Fruit fly (Drosophila melanogaster) whole organism, prepupa: ENCODE results near the gene Sfp24Bc.

Experiments used
- Blimp-1 ChIP-seq: fragments of 200-800 bp; sonication (Bioruptor generic); optimal IDR thresholded peaks from 3 replicates; lab custom pipeline; 2017; ENCODE audit warnings: missing biosample characterization, missing genetic modification characterization, mild to moderate bottlenecking, moderate library complexity, missing genetic modification reagents
- CG10669 ChIP-seq: fragments of 200-800 bp; sonication (Bioruptor generic); optimal IDR thresholded peaks from 3 replicates; lab custom pipeline; 2018; ENCODE audit warnings: missing biosample characterization, mild to moderate bottlenecking, missing genetic modification characterization, moderate library complexity
- CG11902 ChIP-seq: fragments of 200-800 bp; sonication (Bioruptor generic); optimal IDR thresholded peaks from 3 replicates; lab custom pipeline; 2016; ENCODE audit warnings: missing biosample characterization, missing genetic modification characterization
- CG15336 ChIP-seq: fragments of 200-800 bp; sonication (Bioruptor generic); IDR thresholded peaks from 2 replicates; pipeline ENCODE4 v1.3.6; 2022; ENCODE audit warnings: missing biosample characterization, missing genetic modification characterization
- CG16779 ChIP-seq: fragments of 200-800 bp; sonication (Bioruptor generic); optimal IDR thresholded peaks from 3 replicates; lab custom pipeline; 2017; ENCODE audit warnings: missing biosample characterization, mild to moderate bottlenecking, missing genetic modification characterization
- CG3032 ChIP-seq: fragments of 200-800 bp; optimal IDR thresholded peaks from 2 replicates; lab custom pipeline; 2019; ENCODE audit warnings: missing biosample characterization, mild to moderate bottlenecking, missing genetic modification characterization, moderate library complexity
- CG31627 ChIP-seq: fragments of 200-800 bp; sonication (Bioruptor generic); optimal IDR thresholded peaks from 3 replicates; lab custom pipeline; 2016; ENCODE audit warnings: missing biosample characterization, missing genetic modification characterization
- CG32006 ChIP-seq: fragments of 200-800 bp; sonication (Bioruptor generic); optimal IDR thresholded peaks from 3 replicates; lab custom pipeline; 2017; ENCODE audit warnings: missing biosample characterization, mild to moderate bottlenecking, missing genetic modification characterization
- CG34406 ChIP-seq: fragments of 200-800 bp; sonication (Bioruptor generic); optimal IDR thresholded peaks from 3 replicates; lab custom pipeline; 2016; ENCODE audit warnings: missing biosample characterization, missing genetic modification characterization
- CG3919 ChIP-seq: fragments of 200-800 bp; sonication (Bioruptor generic); optimal IDR thresholded peaks from 3 replicates; lab custom pipeline; 2016; ENCODE audit warnings: missing biosample characterization, missing genetic modification characterization
- CG4318 ChIP-seq: fragments of 200-800 bp; sonication (Bioruptor generic); optimal IDR thresholded peaks from 3 replicates; lab custom pipeline; 2017; ENCODE audit warnings: missing biosample characterization, mild to moderate bottlenecking, missing genetic modification characterization
- CG6163 ChIP-seq: fragments of 200-800 bp; sonication (Bioruptor generic); IDR thresholded peaks from 3 replicates; pipeline ENCODE4 v1.3.6; 2022; ENCODE audit warnings: missing biosample characterization, missing genetic modification characterization
- CG6276 ChIP-seq: fragments of 200-800 bp; sonication (Bioruptor generic); optimal IDR thresholded peaks from 2 replicates; lab custom pipeline; 2017; ENCODE audit warnings: missing biosample characterization, mild to moderate bottlenecking, missing genetic modification characterization
- CG6808 ChIP-seq: fragments of 200-800 bp; sonication (Bioruptor generic); optimal IDR thresholded peaks from 3 replicates; lab custom pipeline; 2017; ENCODE audit warnings: missing biosample characterization, missing genetic modification characterization, mild to moderate bottlenecking, moderate library complexity, missing genetic modification reagents
- CG6854 ChIP-seq: fragments of 200-800 bp; sonication (Bioruptor generic); optimal IDR thresholded peaks from 2 replicates; lab custom pipeline; 2017; ENCODE audit warnings: missing biosample characterization, mild to moderate bottlenecking, missing genetic modification characterization
- CG7368 ChIP-seq: fragments of 200-800 bp; sonication (Bioruptor generic); optimal IDR thresholded peaks from 3 replicates; lab custom pipeline; 2016; ENCODE audit warnings: missing biosample characterization, missing genetic modification characterization
- CG8319 ChIP-seq: fragments of 200-800 bp; sonication (Bioruptor generic); optimal IDR thresholded peaks from 3 replicates; lab custom pipeline; 2016; ENCODE audit warnings: missing biosample characterization, missing genetic modification characterization
- CG9139 ChIP-seq: fragments of 200-800 bp; sonication (Bioruptor generic); optimal IDR thresholded peaks from 3 replicates; lab custom pipeline; 2017; ENCODE audit warnings: missing biosample characterization, mild to moderate bottlenecking, missing genetic modification characterization
- Eip75B ChIP-seq: fragments of 200-800 bp; sonication (Bioruptor generic); optimal IDR thresholded peaks from 3 replicates; lab custom pipeline; 2016; ENCODE audit warnings: missing biosample characterization, missing genetic modification characterization
- Eip78C ChIP-seq: fragments of 200-800 bp; sonication (Bioruptor generic); peaks from one replicate; lab custom pipeline; 2016; ENCODE audit warnings: missing biosample characterization, missing genetic modification characterization
- Eip93F ChIP-seq: fragments of 200-800 bp; sonication (Bioruptor generic); optimal IDR thresholded peaks from 2 replicates; lab custom pipeline; 2016; ENCODE audit warnings: missing biosample characterization, mild to moderate bottlenecking, missing genetic modification characterization
- Ets21C ChIP-seq: fragments of 200-800 bp; sonication (Bioruptor generic); optimal IDR thresholded peaks from 3 replicates; lab custom pipeline; 2016; ENCODE audit warnings: missing biosample characterization, missing genetic modification characterization
- Ets96B ChIP-seq: fragments of 200-800 bp; optimal IDR thresholded peaks from 2 replicates; lab custom pipeline; 2019; ENCODE audit warnings: missing biosample characterization, mild to moderate bottlenecking, missing genetic modification characterization, moderate library complexity
- Gug ChIP-seq: fragments of 200-800 bp; sonication (Bioruptor generic); IDR thresholded peaks from 2 replicates; pipeline ENCODE4 v1.3.6; 2022; ENCODE audit warnings: missing biosample characterization, missing genetic modification characterization
- Lpt ChIP-seq: fragments of 200-800 bp; sonication (Bioruptor generic); optimal IDR thresholded peaks from 3 replicates; lab custom pipeline; 2016; ENCODE audit warnings: missing biosample characterization, missing genetic modification characterization
- Smox ChIP-seq: fragments of 200-800 bp; sonication (Bioruptor generic); optimal IDR thresholded peaks from 3 replicates; lab custom pipeline; 2016; ENCODE audit warnings: missing biosample characterization, missing genetic modification characterization
- Sox102F ChIP-seq: fragments of 200-800 bp; sonication (Bioruptor generic); optimal IDR thresholded peaks from 2 replicates; lab custom pipeline; 2016; ENCODE audit warnings: missing biosample characterization, mild to moderate bottlenecking, missing genetic modification characterization
- Sox14 ChIP-seq: fragments of 200-800 bp; sonication (Bioruptor generic); optimal IDR thresholded peaks from 3 replicates; lab custom pipeline; 2016; ENCODE audit warnings: missing biosample characterization, missing genetic modification characterization
- Sox15 ChIP-seq: fragments of 200-800 bp; sonication (Bioruptor generic); optimal IDR thresholded peaks from 3 replicates; lab custom pipeline; 2016; ENCODE audit warnings: missing biosample characterization, missing genetic modification characterization
- acj6 ChIP-seq: fragments of 200-800 bp; sonication (Bioruptor generic); optimal IDR thresholded peaks from 3 replicates; lab custom pipeline; 2016; ENCODE audit warnings: missing biosample characterization, missing genetic modification characterization
- dac ChIP-seq: fragments of 200-800 bp; sonication (Bioruptor generic); optimal IDR thresholded peaks from 2 replicates; lab custom pipeline; 2017; ENCODE audit warnings: missing biosample characterization, mild to moderate bottlenecking, missing genetic modification characterization
- dsx ChIP-seq: fragments of 200-800 bp; optimal IDR thresholded peaks from 3 replicates; lab custom pipeline; 2019; ENCODE audit warnings: missing biosample characterization, mild to moderate bottlenecking, missing genetic modification characterization, moderate library complexity; ENCODE audit not compliant: poor library complexity, severe bottlenecking
- eg ChIP-seq: fragments of 200-800 bp; sonication (Bioruptor generic); IDR thresholded peaks from 3 replicates; pipeline ENCODE4 v1.3.6; 2022; ENCODE audit warnings: missing biosample characterization, missing genetic modification characterization
- esn ChIP-seq: fragments of 200-800 bp; sonication (Bioruptor generic); optimal IDR thresholded peaks from 2 replicates; lab custom pipeline; 2016; ENCODE audit warnings: missing biosample characterization, mild to moderate bottlenecking, missing genetic modification characterization, moderate library complexity
- fd59A ChIP-seq: fragments of 200-800 bp; sonication (Bioruptor generic); optimal IDR thresholded peaks from 2 replicates; lab custom pipeline; 2017; ENCODE audit warnings: missing biosample characterization, mild to moderate bottlenecking, missing genetic modification characterization, missing genetic modification reagents
- fd85E ChIP-seq: fragments of 200-800 bp; sonication (Bioruptor generic); optimal IDR thresholded peaks from 3 replicates; lab custom pipeline; 2016; ENCODE audit warnings: missing biosample characterization, missing genetic modification characterization
- fkh ChIP-seq: fragments of 200-800 bp; sonication (Bioruptor generic); optimal IDR thresholded peaks from 3 replicates; lab custom pipeline; 2017; ENCODE audit warnings: missing biosample characterization, mild to moderate bottlenecking, missing genetic modification characterization, moderate library complexity
- lz ChIP-seq: fragments of 200-800 bp; sonication (Bioruptor generic); optimal IDR thresholded peaks from 3 replicates; lab custom pipeline; 2016; ENCODE audit warnings: missing biosample characterization, missing genetic modification characterization
- net ChIP-seq: fragments of 200-800 bp; sonication (Bioruptor generic); optimal IDR thresholded peaks from 3 replicates; lab custom pipeline; 2016; ENCODE audit warnings: missing biosample characterization, missing genetic modification characterization
- salr ChIP-seq, 2 experiments: fragments of 200-800 bp; sonication (Bioruptor generic); optimal IDR thresholded peaks; 3 replicates each; lab custom pipeline; 2016 to 2018; ENCODE audit warnings: missing biosample characterization in 2 of 2, missing genetic modification characterization in 2 of 2, mild to moderate bottlenecking in 1 of 2
- ss ChIP-seq, 2 experiments: fragments of 200-800 bp; sonication (Bioruptor generic); optimal IDR thresholded peaks; 2 replicates in 1 of 2; 3 replicates in 1 of 2; lab custom pipeline; 2017 to 2018; ENCODE audit warnings: mild to moderate bottlenecking in 2 of 2, missing biosample characterization in 2 of 2, missing genetic modification characterization in 2 of 2, moderate library complexity in 1 of 2
- svp ChIP-seq: fragments of 200-800 bp; sonication (Bioruptor generic); peaks from one replicate; lab custom pipeline; 2016; ENCODE audit warnings: missing biosample characterization, missing genetic modification characterization
- topi ChIP-seq: fragments of 200-800 bp; sonication (Bioruptor generic); optimal IDR thresholded peaks from 3 replicates; lab custom pipeline; 2016; ENCODE audit warnings: missing biosample characterization, missing genetic modification characterization
- vri ChIP-seq: fragments of 200-800 bp; sonication (Bioruptor generic); optimal IDR thresholded peaks from 3 replicates; lab custom pipeline; 2016; ENCODE audit warnings: missing biosample characterization, mild to moderate bottlenecking, missing genetic modification characterization

Sfp24Bc gene

dm6 chr2L:3668451-3668850 is 1.9 kb downstream of the Sfp24Bc start, which contains the start of gene Sfp24Ba:
Gene Sfp24Ba, minus strand, starts transcription at chr2L:3668551.
- TF ChIP-seq CG6163 (GFP tag; lab: Robert Waterston, UW): no peak
- no peak for TF ChIP-seq svp
- no peak for TF ChIP-seq topi (GFP tag; lab: Kevin White, UChicago)
- TF ChIP-seq Blimp-1 (GFP tag; lab: Kevin White, UChicago): no peak
- TF ChIP-seq Smox: no peak
- no peak for TF ChIP-seq Ets96B (tag; lab: Kevin White, UChicago)
- TF ChIP-seq Sox15 (GFP tag; lab: Kevin White, UChicago): no peak
- no peak for TF ChIP-seq salr (GFP tag; optimal IDR thresholded peaks at IDR 0.05; lab: Kevin White, UChicago)

- TF ChIP-seq Smox: no peak
- TF ChIP-seq CG6163 (GFP tag; lab: Robert Waterston, UW): 0 out of 3 replicates have a peak, but pooled peaks have one; percentile 11
Measured at dm6 chr2L:3662307-3662795, 8.0 kb downstream of the Sfp24Bc start, which contains the start of gene Drgx. Gene Drgx, plus strand, starts transcription at chr2L:3662745.

- peak; percentile 28 for TF ChIP-seq CG3032 (tag; lab: Kevin White, UChicago)
- no peak for TF ChIP-seq net
- TF ChIP-seq CG6276 (GFP tag; lab: Kevin White, UChicago): no peak
- TF ChIP-seq CG31627 (GFP tag; lab: Kevin White, UChicago): peak; percentile 59
- no peak for TF ChIP-seq dsx (GFP tag; lab: Kevin White, UChicago)
- no peak for TF ChIP-seq CG8319 (GFP tag; lab: Kevin White, UChicago)
- peak; percentile 0 for TF ChIP-seq CG4318 (GFP tag; lab: Kevin White, UChicago)
- peak; percentile 60 for TF ChIP-seq Eip78C (GFP tag; lab: Kevin White, UChicago)
- TF ChIP-seq CG6808 (GFP tag; lab: Kevin White, UChicago): no peak
- TF ChIP-seq CG11902 (GFP tag; lab: Kevin White, UChicago): no peak
- peak; percentile 68 for TF ChIP-seq eg (GFP tag; lab: Robert Waterston, UW)
- no peak for TF ChIP-seq Sox14 (GFP tag; lab: Kevin White, UChicago)
- no peak for TF ChIP-seq Smox
- TF ChIP-seq Eip75B (GFP tag; lab: Kevin White, UChicago): no peak
- TF ChIP-seq Lpt (GFP tag; lab: Kevin White, UChicago): peak; percentile 8
- TF ChIP-seq Blimp-1 (GFP tag; lab: Kevin White, UChicago): no peak
- TF ChIP-seq Gug: 0 out of 2 replicates have a peak, but pooled peaks have one; percentile 8
- no peak for TF ChIP-seq CG34406
- TF ChIP-seq CG7368 (GFP tag; lab: Kevin White, UChicago): no peak
- no peak for TF ChIP-seq fd59A
- TF ChIP-seq esn (GFP tag; lab: Kevin White, UChicago): peak; percentile 19
- no peak for TF ChIP-seq CG6854 (GFP tag; lab: Kevin White, UChicago)
- no peak for TF ChIP-seq CG9139 (GFP tag; lab: Kevin White, UChicago)
- no peak for TF ChIP-seq Sox15 (GFP tag; lab: Kevin White, UChicago)
- TF ChIP-seq Ets21C (GFP tag; lab: Kevin White, UChicago): peak; percentile 1
- no peak for TF ChIP-seq CG10669 (GFP tag; lab: Kevin White, UChicago)
- peak; percentile 60 for TF ChIP-seq CG15336
- peak; percentile 52 for TF ChIP-seq fkh (GFP tag; lab: Kevin White, UChicago)
- TF ChIP-seq vri (GFP tag; lab: Kevin White, UChicago): no peak
- TF ChIP-seq acj6 (GFP tag; lab: Kevin White, UChicago): peak; percentile 16
- TF ChIP-seq Sox102F (GFP tag; lab: Kevin White, UChicago): no peak
- TF ChIP-seq CG3919 (GFP tag; lab: Kevin White, UChicago): peak; percentile 19
- no peak for TF ChIP-seq ss (GFP tag; optimal IDR thresholded peaks at IDR 0.05; lab: Kevin White, UChicago)
- no peak for TF ChIP-seq dac (GFP tag; lab: Kevin White, UChicago)
- TF ChIP-seq Ets96B (tag; lab: Kevin White, UChicago): peak; percentile 22
- peak; percentile 34 for TF ChIP-seq lz (GFP tag; lab: Kevin White, UChicago)
- peak; percentile 18 for TF ChIP-seq topi (GFP tag; lab: Kevin White, UChicago)
- no peak for TF ChIP-seq svp
- TF ChIP-seq CG32006: peak; percentile 62
- TF ChIP-seq Eip93F (GFP tag; lab: Kevin White, UChicago): no peak
- TF ChIP-seq fd85E: no peak
- no peak for TF ChIP-seq CG16779 (tag; lab: Kevin White, UChicago)
Measured at dm6 chr2L:3657349-3658142, 12.8 kb downstream of the Sfp24Bc start.
